Worm (Caenorhabditis elegans) whole organism, young adult: ENCODE data around the gene Y54F10AM.15.

Source experiments
- ZK185.1 ChIP-seq: sonication (generic microtip); optimal IDR thresholded peaks from 2 replicates; lab custom pipeline; 2016; ENCODE audit warnings: mild to moderate bottlenecking, missing genetic modification characterization, missing compliant biosample characterization; ENCODE audit not compliant: poor library complexity, severe bottlenecking
- aptf-3 ChIP-seq: fragments of 200-800 bp; sonication (Bioruptor generic); IDR thresholded peaks from 2 replicates; pipeline ENCODE4 v1.3.6; 2022; ENCODE audit warnings: missing genetic modification characterization, missing compliant biosample characterization
- chd-7 ChIP-seq: sonication (generic microtip); optimal IDR thresholded peaks from 2 replicates; lab custom pipeline; 2016; ENCODE audit warnings: mild to moderate bottlenecking, missing genetic modification characterization, moderate library complexity, missing compliant biosample characterization
- ztf-18 ChIP-seq: sonication (generic microtip); optimal IDR thresholded peaks from 2 replicates; lab custom pipeline; 2016; ENCODE audit warnings: missing genotype, mild to moderate bottlenecking, missing genetic modification characterization, missing compliant biosample characterization

DNA sequence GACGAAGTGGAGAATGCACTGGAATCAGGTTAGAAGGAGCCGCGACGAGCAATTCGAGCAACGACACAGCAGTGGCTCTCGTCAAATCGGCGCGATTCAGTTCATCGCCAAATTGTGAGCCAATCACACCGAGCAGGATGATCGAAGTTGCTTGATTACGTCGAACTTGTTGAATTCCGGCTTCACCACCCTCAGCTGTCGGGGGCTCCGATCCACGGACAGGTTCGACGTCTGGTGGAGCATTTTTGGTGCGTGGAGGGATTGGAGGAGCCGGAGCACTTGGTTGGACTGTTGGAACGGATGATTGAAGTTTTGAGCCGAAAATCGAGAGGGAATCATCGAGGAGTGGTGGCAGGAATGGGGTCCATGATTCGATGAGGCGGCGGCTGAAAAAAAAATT lies 13.0 kb downstream of the Y54F10AM.15 start:
- TF ChIP-seq chd-7 (tag; lab: Kevin White, UChicago) (no peak), ztf-18 (tag; lab: Kevin White, UChicago) (no peak), aptf-3 (GFP tag; lab: Robert Waterston, UW) (no peak), ZK185.1 (tag; lab: Kevin White, UChicago) (no peak)
